Worm (Caenorhabditis elegans) whole organism, L1 larva: ENCODE results near the gene ZK1320.9.
A peak's percentile ranks its signal among the peaks of the same experiment; 100 is the strongest.

Experiments used
- blmp-1 ChIP-seq: fragments of 150-350 bp; optimal IDR thresholded peaks from 2 replicates; lab custom pipeline; 2014; ENCODE audit warnings: missing biosample characterization, missing genetic modification characterization
- efl-1 ChIP-seq, 4 experiments: fragments of 150-350 bp; optimal IDR thresholded peaks in 3 of 4; peaks in 1 of 4; 1 replicate in 1 of 4; 2 replicates in 3 of 4; lab custom pipeline; 2014; ENCODE audit warnings: missing biosample characterization in 2 of 4, missing genetic modification characterization in 2 of 4, missing genetic modification reagents in 2 of 4
- irx-1 ChIP-seq: sonication (generic microtip); optimal IDR thresholded peaks from 2 replicates; lab custom pipeline; 2016; ENCODE audit warnings: missing genetic modification characterization, missing compliant biosample characterization
- lin-13 ChIP-seq: fragments of 150-350 bp; optimal IDR thresholded peaks from 2 replicates; lab custom pipeline; 2014; ENCODE audit warnings: missing biosample characterization, missing genetic modification reagents, missing genetic modification characterization
- lsy-2 ChIP-seq, 2 experiments: fragments of 150-350 bp; optimal IDR thresholded peaks; 2 replicates each; lab custom pipeline; 2014; ENCODE audit warnings: missing biosample characterization in 2 of 2, missing genetic modification characterization in 2 of 2
- mdl-1 ChIP-seq, 2 experiments: fragments of 150-350 bp; optimal IDR thresholded peaks; 2 replicates each; lab custom pipeline; 2014 to 2017; ENCODE audit warnings: missing biosample characterization in 2 of 2, missing genetic modification characterization in 2 of 2, inconsistent platforms in 1 of 2
- nhr-11 ChIP-seq: fragments of 150-350 bp; optimal IDR thresholded peaks from 2 replicates; lab custom pipeline; 2014; ENCODE audit warnings: missing biosample characterization, missing genetic modification characterization
- nhr-237 ChIP-seq: fragments of 150-350 bp; optimal IDR thresholded peaks from 2 replicates; lab custom pipeline; 2014; ENCODE audit warnings: missing biosample characterization, missing genetic modification characterization
- nhr-28 ChIP-seq: fragments of 150-350 bp; optimal IDR thresholded peaks from 2 replicates; lab custom pipeline; 2014; ENCODE audit warnings: missing biosample characterization, missing genetic modification characterization
- nhr-77 ChIP-seq: fragments of 150-350 bp; optimal IDR thresholded peaks from 2 replicates; lab custom pipeline; 2014; ENCODE audit warnings: missing biosample characterization, missing genetic modification characterization
- nhr-90 ChIP-seq: sonication (generic microtip); optimal IDR thresholded peaks from 2 replicates; lab custom pipeline; 2016; ENCODE audit warnings: mild to moderate bottlenecking, missing genetic modification characterization, missing compliant biosample characterization; ENCODE audit not compliant: poor library complexity
- tbx-2 ChIP-seq: sonication (generic microtip); optimal IDR thresholded peaks from 2 replicates; lab custom pipeline; 2016; ENCODE audit warnings: missing genetic modification characterization, missing compliant biosample characterization
- unc-86 ChIP-seq: sonication (generic microtip); optimal IDR thresholded peaks from 2 replicates; lab custom pipeline; 2016; ENCODE audit warnings: missing genetic modification characterization, missing compliant biosample characterization
- zag-1 ChIP-seq: fragments of 150-350 bp; optimal IDR thresholded peaks from 2 replicates; lab custom pipeline; 2014; ENCODE audit warnings: missing biosample characterization, missing genetic modification characterization

ce11 chrII:9727192-9727699 lies 40.7 kb upstream of the ZK1320.9 start:
- TF ChIP-seq blmp-1 (tag; lab: Kevin White, UChicago) (no peak), nhr-11 (no peak), efl-1 (optimal IDR thresholded peaks at IDR 0.05; lab: Kevin White, UChicago) (no peak), efl-1 (GFP tag; optimal IDR thresholded peaks at IDR 0.05 in 1 of 2; lab: Kevin White, UChicago) (no peak), nhr-28 (tag; lab: Kevin White, UChicago) (no peak), nhr-237 (tag; lab: Kevin White, UChicago) (no peak), tbx-2 (tag; lab: Kevin White, UChicago) (no peak), zag-1 (no peak), mdl-1 (tag; optimal IDR thresholded peaks at IDR 0.05; lab: Kevin White, UChicago) (no peak), irx-1 (tag; lab: Kevin White, UChicago) (no peak), unc-86 (tag; lab: Kevin White, UChicago) (no peak), lsy-2 (tag; optimal IDR thresholded peaks at IDR 0.05; lab: Kevin White, UChicago) (peak in 1 of 2 experiments; percentile 8), nhr-90 (tag; lab: Kevin White, UChicago) (no peak), lin-13 (GFP tag; lab: Kevin White, UChicago) (no peak), nhr-77 (tag; lab: Kevin White, UChicago) (no peak)
